Fruit fly (Drosophila melanogaster) whole organism, prepupa: ENCODE measurements around the gene CG33923.
A peak's percentile ranks its signal among the peaks of the same experiment; 100 is the strongest.

ENCODE experiments used
- Blimp-1 ChIP-seq: fragments of 200-800 bp; sonication (Bioruptor generic); optimal IDR thresholded peaks from 3 replicates; lab custom pipeline; 2017; ENCODE audit warnings: missing biosample characterization, missing genetic modification characterization, mild to moderate bottlenecking, moderate library complexity, missing genetic modification reagents
- CG11294 ChIP-seq: fragments of 200-800 bp; sonication (Bioruptor generic); IDR thresholded peaks from 2 replicates; pipeline ENCODE4 v1.3.6; 2022; ENCODE audit warnings: missing biosample characterization, missing genetic modification characterization
- CG11902 ChIP-seq: fragments of 200-800 bp; sonication (Bioruptor generic); optimal IDR thresholded peaks from 3 replicates; lab custom pipeline; 2016; ENCODE audit warnings: missing biosample characterization, missing genetic modification characterization
- CG15336 ChIP-seq: fragments of 200-800 bp; sonication (Bioruptor generic); IDR thresholded peaks from 2 replicates; pipeline ENCODE4 v1.3.6; 2022; ENCODE audit warnings: missing biosample characterization, missing genetic modification characterization
- CG1621 ChIP-seq: fragments of 200-800 bp; sonication (Bioruptor generic); optimal IDR thresholded peaks from 3 replicates; lab custom pipeline; 2018; ENCODE audit warnings: missing biosample characterization, mild to moderate bottlenecking, missing genetic modification characterization
- CG16779 ChIP-seq: fragments of 200-800 bp; sonication (Bioruptor generic); optimal IDR thresholded peaks from 3 replicates; lab custom pipeline; 2017; ENCODE audit warnings: missing biosample characterization, mild to moderate bottlenecking, missing genetic modification characterization
- CG32006 ChIP-seq: fragments of 200-800 bp; sonication (Bioruptor generic); optimal IDR thresholded peaks from 3 replicates; lab custom pipeline; 2017; ENCODE audit warnings: missing biosample characterization, mild to moderate bottlenecking, missing genetic modification characterization
- CG34406 ChIP-seq: fragments of 200-800 bp; sonication (Bioruptor generic); optimal IDR thresholded peaks from 3 replicates; lab custom pipeline; 2016; ENCODE audit warnings: missing biosample characterization, missing genetic modification characterization
- CG3919 ChIP-seq: fragments of 200-800 bp; sonication (Bioruptor generic); optimal IDR thresholded peaks from 3 replicates; lab custom pipeline; 2016; ENCODE audit warnings: missing biosample characterization, missing genetic modification characterization
- CG4318 ChIP-seq: fragments of 200-800 bp; sonication (Bioruptor generic); optimal IDR thresholded peaks from 3 replicates; lab custom pipeline; 2017; ENCODE audit warnings: missing biosample characterization, mild to moderate bottlenecking, missing genetic modification characterization
- CG6163 ChIP-seq: fragments of 200-800 bp; sonication (Bioruptor generic); IDR thresholded peaks from 3 replicates; pipeline ENCODE4 v1.3.6; 2022; ENCODE audit warnings: missing biosample characterization, missing genetic modification characterization
- CG6792 ChIP-seq: fragments of 200-800 bp; sonication (Bioruptor generic); optimal IDR thresholded peaks from 3 replicates; lab custom pipeline; 2016; ENCODE audit warnings: missing biosample characterization, missing genetic modification characterization
- CG6808 ChIP-seq: fragments of 200-800 bp; sonication (Bioruptor generic); optimal IDR thresholded peaks from 3 replicates; lab custom pipeline; 2017; ENCODE audit warnings: missing biosample characterization, missing genetic modification characterization, mild to moderate bottlenecking, moderate library complexity, missing genetic modification reagents
- CG6854 ChIP-seq: fragments of 200-800 bp; sonication (Bioruptor generic); optimal IDR thresholded peaks from 2 replicates; lab custom pipeline; 2017; ENCODE audit warnings: missing biosample characterization, mild to moderate bottlenecking, missing genetic modification characterization
- CG7368 ChIP-seq: fragments of 200-800 bp; sonication (Bioruptor generic); optimal IDR thresholded peaks from 3 replicates; lab custom pipeline; 2016; ENCODE audit warnings: missing biosample characterization, missing genetic modification characterization
- CG8319 ChIP-seq: fragments of 200-800 bp; sonication (Bioruptor generic); optimal IDR thresholded peaks from 3 replicates; lab custom pipeline; 2016; ENCODE audit warnings: missing biosample characterization, missing genetic modification characterization
- CG8632 ChIP-seq: fragments of 200-800 bp; sonication (Bioruptor generic); optimal IDR thresholded peaks from 3 replicates; lab custom pipeline; 2016; ENCODE audit warnings: missing biosample characterization, missing genetic modification characterization
- CG9139 ChIP-seq: fragments of 200-800 bp; sonication (Bioruptor generic); optimal IDR thresholded peaks from 3 replicates; lab custom pipeline; 2017; ENCODE audit warnings: missing biosample characterization, mild to moderate bottlenecking, missing genetic modification characterization
- Eip78C ChIP-seq: fragments of 200-800 bp; sonication (Bioruptor generic); peaks from one replicate; lab custom pipeline; 2016; ENCODE audit warnings: missing biosample characterization, missing genetic modification characterization
- Eip93F ChIP-seq: fragments of 200-800 bp; sonication (Bioruptor generic); optimal IDR thresholded peaks from 2 replicates; lab custom pipeline; 2016; ENCODE audit warnings: missing biosample characterization, mild to moderate bottlenecking, missing genetic modification characterization
- Ets21C ChIP-seq: fragments of 200-800 bp; sonication (Bioruptor generic); optimal IDR thresholded peaks from 3 replicates; lab custom pipeline; 2016; ENCODE audit warnings: missing biosample characterization, missing genetic modification characterization
- Gug ChIP-seq: fragments of 200-800 bp; sonication (Bioruptor generic); IDR thresholded peaks from 2 replicates; pipeline ENCODE4 v1.3.6; 2022; ENCODE audit warnings: missing biosample characterization, missing genetic modification characterization
- Hr39 ChIP-seq: fragments of 200-800 bp; sonication (Bioruptor generic); optimal IDR thresholded peaks from 2 replicates; lab custom pipeline; 2016; ENCODE audit warnings: missing biosample characterization, missing genetic modification characterization
- Hr4 ChIP-seq: fragments of 200-800 bp; sonication (Bioruptor generic); optimal IDR thresholded peaks from 3 replicates; lab custom pipeline; 2016; ENCODE audit warnings: missing biosample characterization, missing genetic modification characterization
- Lpt ChIP-seq: fragments of 200-800 bp; sonication (Bioruptor generic); optimal IDR thresholded peaks from 3 replicates; lab custom pipeline; 2016; ENCODE audit warnings: missing biosample characterization, missing genetic modification characterization
- OdsH ChIP-seq: fragments of 200-800 bp; sonication (Bioruptor generic); optimal IDR thresholded peaks from 3 replicates; lab custom pipeline; 2016; ENCODE audit warnings: missing biosample characterization, missing genetic modification characterization
- Smox ChIP-seq: fragments of 200-800 bp; sonication (Bioruptor generic); optimal IDR thresholded peaks from 3 replicates; lab custom pipeline; 2016; ENCODE audit warnings: missing biosample characterization, missing genetic modification characterization
- Sox102F ChIP-seq: fragments of 200-800 bp; sonication (Bioruptor generic); optimal IDR thresholded peaks from 2 replicates; lab custom pipeline; 2016; ENCODE audit warnings: missing biosample characterization, mild to moderate bottlenecking, missing genetic modification characterization
- Sox15 ChIP-seq: fragments of 200-800 bp; sonication (Bioruptor generic); optimal IDR thresholded peaks from 3 replicates; lab custom pipeline; 2016; ENCODE audit warnings: missing biosample characterization, missing genetic modification characterization
- achi ChIP-seq: fragments of 200-800 bp; sonication (Bioruptor generic); optimal IDR thresholded peaks from 3 replicates; lab custom pipeline; 2016; ENCODE audit warnings: missing biosample characterization, missing genetic modification characterization
- acj6 ChIP-seq: fragments of 200-800 bp; sonication (Bioruptor generic); optimal IDR thresholded peaks from 3 replicates; lab custom pipeline; 2016; ENCODE audit warnings: missing biosample characterization, missing genetic modification characterization
- cyc ChIP-seq: fragments of 200-800 bp; sonication (Bioruptor generic); optimal IDR thresholded peaks from 3 replicates; lab custom pipeline; 2016; ENCODE audit warnings: missing biosample characterization, missing genetic modification characterization
- dac ChIP-seq: fragments of 200-800 bp; sonication (Bioruptor generic); optimal IDR thresholded peaks from 2 replicates; lab custom pipeline; 2017; ENCODE audit warnings: missing biosample characterization, mild to moderate bottlenecking, missing genetic modification characterization
- dsx ChIP-seq: fragments of 200-800 bp; optimal IDR thresholded peaks from 3 replicates; lab custom pipeline; 2019; ENCODE audit warnings: missing biosample characterization, mild to moderate bottlenecking, missing genetic modification characterization, moderate library complexity; ENCODE audit not compliant: poor library complexity, severe bottlenecking
- eg ChIP-seq: fragments of 200-800 bp; sonication (Bioruptor generic); IDR thresholded peaks from 3 replicates; pipeline ENCODE4 v1.3.6; 2022; ENCODE audit warnings: missing biosample characterization, missing genetic modification characterization
- fkh ChIP-seq: fragments of 200-800 bp; sonication (Bioruptor generic); optimal IDR thresholded peaks from 3 replicates; lab custom pipeline; 2017; ENCODE audit warnings: missing biosample characterization, mild to moderate bottlenecking, missing genetic modification characterization, moderate library complexity
- pdm3 ChIP-seq: fragments of 200-800 bp; sonication (Bioruptor generic); optimal IDR thresholded peaks from 3 replicates; lab custom pipeline; 2016; ENCODE audit warnings: missing biosample characterization, missing genetic modification characterization
- spab ChIP-seq: fragments of 200-800 bp; sonication (Bioruptor generic); optimal IDR thresholded peaks from 2 replicates; lab custom pipeline; 2017; ENCODE audit warnings: missing biosample characterization, mild to moderate bottlenecking, missing genetic modification characterization, missing genetic modification reagents
- ss ChIP-seq, 2 experiments: fragments of 200-800 bp; sonication (Bioruptor generic); optimal IDR thresholded peaks; 2 replicates in 1 of 2; 3 replicates in 1 of 2; lab custom pipeline; 2017 to 2018; ENCODE audit warnings: mild to moderate bottlenecking in 2 of 2, missing biosample characterization in 2 of 2, missing genetic modification characterization in 2 of 2, moderate library complexity in 1 of 2
- svp ChIP-seq: fragments of 200-800 bp; sonication (Bioruptor generic); peaks from one replicate; lab custom pipeline; 2016; ENCODE audit warnings: missing biosample characterization, missing genetic modification characterization
- vri ChIP-seq: fragments of 200-800 bp; sonication (Bioruptor generic); optimal IDR thresholded peaks from 3 replicates; lab custom pipeline; 2016; ENCODE audit warnings: missing biosample characterization, mild to moderate bottlenecking, missing genetic modification characterization

The CG33923 gene

DNA sequence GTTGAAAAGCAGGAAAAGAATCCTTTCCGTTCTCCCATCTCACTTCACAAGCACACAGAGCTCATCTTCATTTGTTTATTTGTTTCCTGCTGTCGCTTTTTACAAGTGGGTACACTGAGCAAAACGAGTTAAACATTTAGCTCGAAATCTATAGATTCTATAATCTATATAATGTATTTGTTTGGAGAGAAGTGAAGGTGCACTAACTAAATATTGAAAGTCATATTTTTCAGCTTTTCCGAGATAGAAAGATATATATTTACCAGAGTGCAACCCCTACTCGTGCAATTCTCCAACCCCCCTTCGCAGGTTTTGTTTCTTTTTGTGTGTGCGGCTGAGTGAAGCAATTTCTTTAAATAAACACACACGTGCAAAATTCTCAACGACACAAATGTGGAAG, 45.9 kb upstream of the CG33923 start (continued):
- TF ChIP-seq OdsH (GFP tag; lab: Kevin White, UChicago) (peak; percentile 47), pdm3 (GFP tag; lab: Kevin White, UChicago) (peak; percentile 49), Ets21C (GFP tag; lab: Kevin White, UChicago) (no peak), CG6792 (peak; percentile 17), Lpt (GFP tag; lab: Kevin White, UChicago) (peak; percentile 3), vri (GFP tag; lab: Kevin White, UChicago) (no peak), CG8632 (no peak), CG16779 (no peak), CG1621 (peak; percentile 24), spab (GFP tag; lab: Kevin White, UChicago) (peak; percentile 41), svp (peak; percentile 53), CG7368 (no peak), CG6854 (no peak), Sox102F (GFP tag; lab: Kevin White, UChicago) (peak; percentile 23), Eip93F (GFP tag; lab: Kevin White, UChicago) (no peak), eg (GFP tag; lab: Robert Waterston, UW) (peak; percentile 40; the same call in 1 of the 3 replicates), cyc (peak; percentile 25), CG6808 (GFP tag; lab: Kevin White, UChicago) (peak; percentile 38), CG11294 (GFP tag; lab: Robert Waterston, UW) (no peak), CG11902 (GFP tag; lab: Kevin White, UChicago) (no peak)

DNA sequence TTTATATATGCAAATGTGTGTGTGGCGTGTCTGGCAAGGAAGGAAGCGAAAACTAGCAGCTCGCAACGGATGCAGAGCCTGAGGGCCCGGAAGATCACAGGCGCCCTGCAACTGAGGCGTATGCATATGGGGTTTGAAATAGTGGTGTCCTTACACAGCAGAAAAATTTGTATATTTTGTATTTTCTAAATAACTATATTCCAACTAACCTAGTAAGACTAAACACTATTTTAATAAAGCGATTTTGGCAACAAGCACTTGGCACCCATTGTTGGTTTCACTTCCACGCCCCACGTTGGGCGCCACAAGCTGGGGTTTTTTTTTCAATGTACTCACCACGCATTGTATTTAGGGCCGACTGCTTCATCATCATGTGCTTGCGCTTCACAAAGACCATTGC, 44.6 kb upstream of the CG33923 start:
- no peak for TF ChIP-seq acj6 (GFP tag; lab: Kevin White, UChicago)
- TF ChIP-seq spab (GFP tag; lab: Kevin White, UChicago) = no peak
- TF ChIP-seq achi (GFP tag; lab: Kevin White, UChicago) = no peak
- peak; percentile 60 for TF ChIP-seq Eip78C (GFP tag; lab: Kevin White, UChicago)
- no peak for TF ChIP-seq dac (GFP tag; lab: Kevin White, UChicago)
- TF ChIP-seq CG11902 (GFP tag; lab: Kevin White, UChicago) = no peak
- no peak for TF ChIP-seq vri (GFP tag; lab: Kevin White, UChicago)
- TF ChIP-seq pdm3 (GFP tag; lab: Kevin White, UChicago) = no peak
- no peak for TF ChIP-seq dsx (GFP tag; lab: Kevin White, UChicago)
- TF ChIP-seq CG9139 = no peak
- no peak for TF ChIP-seq ss (GFP tag; optimal IDR thresholded peaks at IDR 0.05; lab: Kevin White, UChicago)
- no peak for TF ChIP-seq CG16779
- no peak for TF ChIP-seq CG6808 (GFP tag; lab: Kevin White, UChicago)
- TF ChIP-seq Smox (GFP tag; lab: Kevin White, UChicago) = no peak
- TF ChIP-seq Hr39 = no peak
- no peak for TF ChIP-seq CG8319 (GFP tag; lab: Kevin White, UChicago)
- no peak for TF ChIP-seq Sox15 (GFP tag; lab: Kevin White, UChicago)
- TF ChIP-seq CG1621 = no peak
- peak; percentile 0 for TF ChIP-seq OdsH (GFP tag; lab: Kevin White, UChicago)
- no peak for TF ChIP-seq CG6163
- TF ChIP-seq CG32006 (GFP tag; lab: Kevin White, UChicago) = peak; percentile 18
- TF ChIP-seq CG6792 = no peak
- no peak for TF ChIP-seq Gug (GFP tag; lab: Robert Waterston, UW)
- TF ChIP-seq Lpt (GFP tag; lab: Kevin White, UChicago) = no peak
- no peak for TF ChIP-seq CG3919 (GFP tag; lab: Kevin White, UChicago)
- no peak for TF ChIP-seq CG4318
- TF ChIP-seq CG15336 (GFP tag; lab: Robert Waterston, UW) = 0 out of 2 replicates have a peak, but pooled peaks have one; percentile 7
- TF ChIP-seq svp = no peak
- no peak for TF ChIP-seq Blimp-1 (GFP tag; lab: Kevin White, UChicago)
- no peak for TF ChIP-seq fkh (GFP tag; lab: Kevin White, UChicago)
- TF ChIP-seq eg (GFP tag; lab: Robert Waterston, UW) = no peak
- TF ChIP-seq Hr4 (GFP tag; lab: Kevin White, UChicago) = no peak
- no peak for TF ChIP-seq Eip93F (GFP tag; lab: Kevin White, UChicago)
- no peak for TF ChIP-seq CG34406 (GFP tag; lab: Kevin White, UChicago)
